Fruit fly (Drosophila melanogaster) whole organism, pupa: Measurements from ENCODE around the gene CtBP.
A peak's percentile ranks its signal among the peaks of the same experiment; 100 is the strongest.

ENCODE experiments used
- CG10348 ChIP-seq: fragments of 200-800 bp; sonication (Bioruptor generic); IDR thresholded peaks from 2 replicates; pipeline ENCODE4 v1.3.6; 2022; ENCODE audit warnings: missing biosample characterization, missing genetic modification characterization
- CG12605 ChIP-seq: fragments of 200-800 bp; sonication (Bioruptor generic); IDR thresholded peaks from 2 replicates; pipeline ENCODE4 v1.3.6; 2022; ENCODE audit warnings: missing biosample characterization, missing genetic modification characterization
- CG13204 ChIP-seq: fragments of 200-800 bp; sonication (Bioruptor generic); optimal IDR thresholded peaks from 2 replicates; lab custom pipeline; 2018; ENCODE audit warnings: missing biosample characterization, mild to moderate bottlenecking, missing genetic modification characterization, moderate library complexity
- CG14655 ChIP-seq: fragments of 200-800 bp; sonication (Bioruptor generic); optimal IDR thresholded peaks from 3 replicates; lab custom pipeline; 2017; ENCODE audit warnings: mild to moderate bottlenecking, missing biosample characterization, missing genetic modification reagents, missing genetic modification characterization
- CG15710 ChIP-seq: fragments of 200-800 bp; sonication (Bioruptor generic); optimal IDR thresholded peaks from 2 replicates; lab custom pipeline; 2018; ENCODE audit warnings: missing biosample characterization, mild to moderate bottlenecking, missing genetic modification characterization, moderate library complexity
- CG17806 ChIP-seq: fragments of 200-800 bp; sonication (Bioruptor generic); optimal IDR thresholded peaks from 2 replicates; lab custom pipeline; 2018; ENCODE audit warnings: missing biosample characterization, mild to moderate bottlenecking, missing genetic modification characterization, moderate library complexity
- CG32121 ChIP-seq: fragments of 200-800 bp; sonication (Bioruptor generic); IDR thresholded peaks from 2 replicates; pipeline ENCODE4 v1.3.6; 2022; ENCODE audit warnings: missing biosample characterization, missing genetic modification characterization
- CG34367 ChIP-seq: fragments of 200-800 bp; sonication (Bioruptor generic); optimal IDR thresholded peaks from 2 replicates; lab custom pipeline; 2018; ENCODE audit warnings: missing biosample characterization, mild to moderate bottlenecking, missing genetic modification characterization
- CG4496 ChIP-seq: fragments of 200-800 bp; sonication (Bioruptor generic); IDR thresholded peaks from 3 replicates; pipeline ENCODE4 v1.3.6; 2022; ENCODE audit warnings: missing biosample characterization, missing genetic modification characterization
- CG8159 ChIP-seq: fragments of 200-800 bp; sonication (Bioruptor generic); optimal IDR thresholded peaks from 3 replicates; lab custom pipeline; 2018; ENCODE audit warnings: missing biosample characterization, mild to moderate bottlenecking, missing genetic modification characterization, moderate library complexity
- CG8301 ChIP-seq: fragments of 200-800 bp; sonication (Bioruptor generic); optimal IDR thresholded peaks from 2 replicates; lab custom pipeline; 2018; ENCODE audit warnings: missing biosample characterization, mild to moderate bottlenecking, missing genetic modification characterization
- CG9948 ChIP-seq: fragments of 200-800 bp; sonication (Bioruptor generic); optimal IDR thresholded peaks from 2 replicates; lab custom pipeline; 2018; ENCODE audit warnings: missing biosample characterization, mild to moderate bottlenecking, missing genetic modification characterization, moderate library complexity
- D1 ChIP-seq: fragments of 200-800 bp; sonication (Bioruptor generic); optimal IDR thresholded peaks from 2 replicates; lab custom pipeline; 2018; ENCODE audit warnings: missing biosample characterization, mild to moderate bottlenecking, missing genetic modification characterization, moderate library complexity
- EcR ChIP-seq: fragments of 200-800 bp; sonication (Bioruptor generic); optimal IDR thresholded peaks from 3 replicates; lab custom pipeline; 2019; ENCODE audit warnings: missing biosample characterization, missing genetic modification characterization, mild to moderate bottlenecking, moderate library complexity, missing genetic modification reagents
- Ets98B ChIP-seq: fragments of 200-800 bp; sonication (Bioruptor generic); IDR thresholded peaks from 2 replicates; pipeline ENCODE4 v1.3.6; 2022; ENCODE audit warnings: missing biosample characterization, missing genetic modification characterization
- Pif1A ChIP-seq: fragments of 200-800 bp; sonication (Bioruptor generic); optimal IDR thresholded peaks from 3 replicates; lab custom pipeline; 2016; ENCODE audit warnings: missing biosample characterization, missing genetic modification characterization
- Pif1B ChIP-seq: fragments of 200-800 bp; sonication (Bioruptor generic); optimal IDR thresholded peaks from 3 replicates; lab custom pipeline; 2016; ENCODE audit warnings: missing biosample characterization, missing genetic modification characterization
- Snoo ChIP-seq: fragments of 200-800 bp; sonication (Bioruptor generic); optimal IDR thresholded peaks from 3 replicates; lab custom pipeline; 2017; ENCODE audit warnings: missing biosample characterization, mild to moderate bottlenecking, missing genetic modification characterization, inconsistent platforms
- fd96Ca ChIP-seq: fragments of 200-800 bp; sonication (Bioruptor generic); IDR thresholded peaks from 3 replicates; pipeline ENCODE4 v1.3.6; 2022; ENCODE audit warnings: missing biosample characterization, missing genetic modification characterization
- gl ChIP-seq: fragments of 200-800 bp; sonication (Bioruptor generic); optimal IDR thresholded peaks from 2 replicates; lab custom pipeline; 2018; ENCODE audit warnings: missing biosample characterization, mild to moderate bottlenecking, missing genetic modification characterization
- rn ChIP-seq: fragments of 200-800 bp; sonication (Bioruptor generic); IDR thresholded peaks from 2 replicates; pipeline ENCODE4 v1.3.6; 2022; ENCODE audit warnings: missing biosample characterization, missing genetic modification characterization

CtBP gene

dm6 chr3R:13044459-13044858 lies 33.0 kb downstream of the CtBP start, which contains the start of gene Hsc70-2:
Gene Hsc70-2 (plus strand): TSS chr3R:13044759.
- no peak for TF ChIP-seq CG15710 (tag; lab: Kevin White, UChicago)
- no peak for TF ChIP-seq CG4496
- TF ChIP-seq CG10348: no peak
- no peak for TF ChIP-seq CG8159 (tag; lab: Kevin White, UChicago)

- TF ChIP-seq Snoo (tag; lab: Kevin White, UChicago): no peak
- TF ChIP-seq, all 21 proteins: peak for 0
These were observed 36.0 kb downstream of the CtBP start, which contains the start of gene CG31157 for dm6 chr3R:13047431-13047830. Gene CG31157 (plus strand): TSS chr3R:13047731.

- peak; percentile 34 for TF ChIP-seq Snoo (tag; lab: Kevin White, UChicago)
- peak; percentile 67 for TF ChIP-seq EcR
- TF ChIP-seq gl: peak; percentile 41
- peak; percentile 53 for TF ChIP-seq CG12605 (GFP tag; lab: Robert Waterston, UW)
- no peak for TF ChIP-seq D1 (tag; lab: Kevin White, UChicago)
- peak; percentile 6 for TF ChIP-seq CG15710 (tag; lab: Kevin White, UChicago)
- TF ChIP-seq CG8301: no peak
- TF ChIP-seq CG8159 (tag; lab: Kevin White, UChicago): peak; percentile 1
- peak; percentile 43; the same call in 1 of the 2 replicates for TF ChIP-seq Ets98B (GFP tag; lab: Robert Waterston, UW)
- peak; percentile 28; the same call in 1 of the 3 replicates for TF ChIP-seq fd96Ca (GFP tag; lab: Robert Waterston, UW)
- TF ChIP-seq CG32121: no peak
- TF ChIP-seq CG4496: peak; percentile 59; the same call in 1 of the 3 replicates
These were observed 39.9 kb downstream of the CtBP start, which contains the start of gene CG7966 for dm6 chr3R:13051298-13051723. Gene CG7966 (minus strand): TSS chr3R:13051453.

- TF ChIP-seq CG14655 (GFP tag; lab: Kevin White, UChicago) (no peak), CG4496 (no peak), gl (no peak), rn (no peak), Pif1B (no peak), CG13204 (GFP tag; lab: Kevin White, UChicago) (no peak), D1 (tag; lab: Kevin White, UChicago) (no peak), CG8301 (no peak), CG10348 (no peak), CG15710 (tag; lab: Kevin White, UChicago) (no peak), CG34367 (no peak), Pif1A (GFP tag; lab: Kevin White, UChicago) (no peak), EcR (no peak), Ets98B (GFP tag; lab: Robert Waterston, UW) (no peak), CG9948 (tag; lab: Kevin White, UChicago) (no peak), CG17806 (tag; lab: Kevin White, UChicago) (no peak), CG8159 (tag; lab: Kevin White, UChicago) (no peak), fd96Ca (GFP tag; lab: Robert Waterston, UW) (no peak), CG32121 (no peak), CG12605 (GFP tag; lab: Robert Waterston, UW) (no peak)
- TF ChIP-seq, all 21 proteins: peak for 0
These were observed 40.7 kb downstream of the CtBP start, which contains the start of gene pic for dm6 chr3R:13051942-13052693. Gene pic (plus strand): TSS chr3R:13052245.

dm6 chr3R:13056553-13056952 lies 45.1 kb downstream of the CtBP start:
- TF ChIP-seq CG14655 (GFP tag; lab: Kevin White, UChicago) (no peak), CG32121 (no peak), Pif1A (GFP tag; lab: Kevin White, UChicago) (no peak), CG13204 (GFP tag; lab: Kevin White, UChicago) (no peak), Pif1B (no peak), fd96Ca (GFP tag; lab: Robert Waterston, UW) (no peak), Snoo (tag; lab: Kevin White, UChicago) (no peak), EcR (no peak), CG8301 (no peak), gl (no peak), CG9948 (tag; lab: Kevin White, UChicago) (no peak), D1 (tag; lab: Kevin White, UChicago) (no peak), Ets98B (GFP tag; lab: Robert Waterston, UW) (no peak), CG10348 (no peak), CG15710 (tag; lab: Kevin White, UChicago) (no peak), rn (no peak), CG4496 (no peak)
- TF ChIP-seq, all 21 proteins: peak for 0

dm6 chr3R:13057121-13057805 lies 45.8 kb downstream of the CtBP start, which contains the start of gene sim:
Gene sim (plus strand): TSS chr3R:13057755.
- TF ChIP-seq CG13204 (GFP tag; lab: Kevin White, UChicago): peak; percentile 47
- 0 out of 3 replicates have a peak, but pooled peaks have one; percentile 35 for TF ChIP-seq fd96Ca (GFP tag; lab: Robert Waterston, UW)
- no peak for TF ChIP-seq CG14655 (GFP tag; lab: Kevin White, UChicago)
